Fruit fly (Drosophila melanogaster): ENCODE data around the gene CG42458.

CG42458 gene

dm6 chr3L:7381359-7381976, 42.2 kb upstream of the CG42458 start, which contains the start of the genes SMSr and smid (continued):
- TF ChIP-seq CG11723 (GFP tag; optimal IDR thresholded peaks at IDR 0.05) = peak; percentile 35
- TF ChIP-seq lov (optimal IDR thresholded peaks at IDR 0.05) = no peak
- no peak for TF ChIP-seq lov (GFP tag; IDR thresholded peaks at IDR 0.05)
- TF ChIP-seq trem (tag; optimal IDR thresholded peaks at IDR 0.05) = peak; percentile 85
- TF ChIP-seq CG12104 (GFP tag; optimal IDR thresholded peaks at IDR 0.05) = no peak
- TF ChIP-seq CG16815 (GFP tag; optimal IDR thresholded peaks at IDR 0.05) = peak; percentile 19
- TF ChIP-seq sens-2 (GFP tag; IDR thresholded peaks at IDR 0.05) = 0 out of 2 replicates have a peak, but pooled peaks have one; percentile 22
- peak; percentile 93 for TF ChIP-seq CG17802 (tag; optimal IDR thresholded peaks at IDR 0.05)
- peak; percentile 80 for TF ChIP-seq mld (GFP tag; IDR thresholded peaks at IDR 0.05; ENCODE audit: partially characterized antibody)
- TF ChIP-seq repo (GFP tag; optimal IDR thresholded peaks at IDR 0.05) = no peak
- TF ChIP-seq CG8944 (GFP tag; optimal IDR thresholded peaks at IDR 0.05) = peak; percentile 41
- TF ChIP-seq CG15514 (GFP tag; optimal IDR thresholded peaks at IDR 0.05) = peak; percentile 62
- TF ChIP-seq CG11695 (GFP tag; IDR thresholded peaks at IDR 0.05) = no peak
- peak; percentile 60 for TF ChIP-seq tx (GFP tag; optimal IDR thresholded peaks at IDR 0.05)
- no peak for TF ChIP-seq CG4730 (GFP tag; IDR thresholded peaks at IDR 0.05)
- TF ChIP-seq D (optimal IDR thresholded peaks at IDR 0.05) = no peak
- peak; percentile 28 for TF ChIP-seq D (GFP tag; optimal IDR thresholded peaks at IDR 0.05)
- no peak for TF ChIP-seq tap (tag; optimal IDR thresholded peaks at IDR 0.05)
- no peak for TF ChIP-seq da (GFP tag; optimal IDR thresholded peaks at IDR 0.05)
- peak; percentile 79 for TF ChIP-seq Mad (GFP tag; optimal IDR thresholded peaks at IDR 0.05)
- no peak for TF ChIP-seq oc (tag; optimal IDR thresholded peaks at IDR 0.05)
- TF ChIP-seq CG7963 (GFP tag; IDR thresholded peaks at IDR 0.05; ENCODE audit: partially characterized antibody) = peak; percentile 62; the same call in 2 of the 3 replicates
- peak; percentile 92 for TF ChIP-seq CG13287 (GFP tag; IDR thresholded peaks at IDR 0.05; ENCODE audit: partially characterized antibody)
- TF ChIP-seq Ptx1 (GFP tag; IDR thresholded peaks at IDR 0.05) = peak; percentile 71
- TF ChIP-seq ac (GFP tag; optimal IDR thresholded peaks at IDR 0.05) = no peak
- peak; percentile 12 for TF ChIP-seq gfzf (GFP tag; optimal IDR thresholded peaks at IDR 0.05)
- no peak for TF ChIP-seq schlank (tag; optimal IDR thresholded peaks at IDR 0.05)
- TF ChIP-seq MBD-R2 (GFP tag; IDR thresholded peaks at IDR 0.05) = peak; percentile 57
- TF ChIP-seq ems (GFP tag; optimal IDR thresholded peaks at IDR 0.05) = peak; percentile 7
- TF ChIP-seq Oli (tag; optimal IDR thresholded peaks at IDR 0.05) = peak; percentile 46
- no peak for TF ChIP-seq rib (GFP tag; IDR thresholded peaks at IDR 0.05)
- TF ChIP-seq CG15479 (GFP tag; optimal IDR thresholded peaks at IDR 0.05) = no peak
- peak; percentile 55 for TF ChIP-seq scrt (GFP tag; optimal IDR thresholded peaks at IDR 0.05)
- no peak for TF ChIP-seq CG14050 (GFP tag; IDR thresholded peaks at IDR 0.05)
- peak; percentile 28; the same call in 1 of the 2 replicates for TF ChIP-seq CG1024 (GFP tag; IDR thresholded peaks at IDR 0.05)
- TF ChIP-seq NC2α (GFP tag; optimal IDR thresholded peaks at IDR 0.05) = no peak
- peak; percentile 84 for TF ChIP-seq hb (GFP tag; IDR thresholded peaks at IDR 0.05; ENCODE audit: partially characterized antibody)
- TF ChIP-seq Fer2 (tag; optimal IDR thresholded peaks at IDR 0.05) = no peak
- TF ChIP-seq CG15011 (GFP tag; optimal IDR thresholded peaks at IDR 0.05) = peak; percentile 20
- peak; percentile 85 for TF ChIP-seq CG14710 (tag; optimal IDR thresholded peaks at IDR 0.05)
- peak; percentile 55 for TF ChIP-seq Hr3 (GFP tag; optimal IDR thresholded peaks at IDR 0.05)
- TF ChIP-seq cas (GFP tag; IDR thresholded peaks at IDR 0.05) = no peak
- peak; percentile 34 for TF ChIP-seq corto (GFP tag; optimal IDR thresholded peaks at IDR 0.05)
- TF ChIP-seq lbe (GFP tag; optimal IDR thresholded peaks at IDR 0.05) = peak; percentile 17
- TF ChIP-seq Sry-δ (GFP tag; optimal IDR thresholded peaks at IDR 0.05) = peak; percentile 77
- peak; percentile 57 for TF ChIP-seq CG34376 (GFP tag; optimal IDR thresholded peaks at IDR 0.05)
- peak; percentile 52 for TF ChIP-seq HmgZ (tag; optimal IDR thresholded peaks at IDR 0.05)
- peak; percentile 72 for TF ChIP-seq Xbp1 (GFP tag; optimal IDR thresholded peaks at IDR 0.05)
- peak; percentile 80 for TF ChIP-seq CG9932 (GFP tag; IDR thresholded peaks at IDR 0.05)
- TF ChIP-seq crp (GFP tag; optimal IDR thresholded peaks at IDR 0.05) = peak; percentile 83 to 99
- peak; percentile 52 for TF ChIP-seq CTCF (GFP tag; optimal IDR thresholded peaks at IDR 0.05)
